Fruit fly (Drosophila melanogaster) whole organism, pupa: ENCODE results near the gene mRpS18B.

ENCODE experiments used
- CG10348 ChIP-seq: fragments of 200-800 bp; sonication (Bioruptor generic); IDR thresholded peaks from 2 replicates; pipeline ENCODE4 v1.3.6; 2022; ENCODE audit warnings: missing biosample characterization, missing genetic modification characterization
- CG12605 ChIP-seq: fragments of 200-800 bp; sonication (Bioruptor generic); IDR thresholded peaks from 2 replicates; pipeline ENCODE4 v1.3.6; 2022; ENCODE audit warnings: missing biosample characterization, missing genetic modification characterization
- CG13204 ChIP-seq: fragments of 200-800 bp; sonication (Bioruptor generic); optimal IDR thresholded peaks from 2 replicates; lab custom pipeline; 2018; ENCODE audit warnings: missing biosample characterization, mild to moderate bottlenecking, missing genetic modification characterization, moderate library complexity
- CG15710 ChIP-seq: fragments of 200-800 bp; sonication (Bioruptor generic); optimal IDR thresholded peaks from 2 replicates; lab custom pipeline; 2018; ENCODE audit warnings: missing biosample characterization, mild to moderate bottlenecking, missing genetic modification characterization, moderate library complexity
- CG17806 ChIP-seq: fragments of 200-800 bp; sonication (Bioruptor generic); optimal IDR thresholded peaks from 2 replicates; lab custom pipeline; 2018; ENCODE audit warnings: missing biosample characterization, mild to moderate bottlenecking, missing genetic modification characterization, moderate library complexity
- CG32121 ChIP-seq: fragments of 200-800 bp; sonication (Bioruptor generic); IDR thresholded peaks from 2 replicates; pipeline ENCODE4 v1.3.6; 2022; ENCODE audit warnings: missing biosample characterization, missing genetic modification characterization
- CG34367 ChIP-seq: fragments of 200-800 bp; sonication (Bioruptor generic); optimal IDR thresholded peaks from 2 replicates; lab custom pipeline; 2018; ENCODE audit warnings: missing biosample characterization, mild to moderate bottlenecking, missing genetic modification characterization
- CG4496 ChIP-seq: fragments of 200-800 bp; sonication (Bioruptor generic); IDR thresholded peaks from 3 replicates; pipeline ENCODE4 v1.3.6; 2022; ENCODE audit warnings: missing biosample characterization, missing genetic modification characterization
- CG8159 ChIP-seq: fragments of 200-800 bp; sonication (Bioruptor generic); optimal IDR thresholded peaks from 3 replicates; lab custom pipeline; 2018; ENCODE audit warnings: missing biosample characterization, mild to moderate bottlenecking, missing genetic modification characterization, moderate library complexity
- CG8301 ChIP-seq: fragments of 200-800 bp; sonication (Bioruptor generic); optimal IDR thresholded peaks from 2 replicates; lab custom pipeline; 2018; ENCODE audit warnings: missing biosample characterization, mild to moderate bottlenecking, missing genetic modification characterization
- Ets98B ChIP-seq: fragments of 200-800 bp; sonication (Bioruptor generic); IDR thresholded peaks from 2 replicates; pipeline ENCODE4 v1.3.6; 2022; ENCODE audit warnings: missing biosample characterization, missing genetic modification characterization
- Pif1A ChIP-seq: fragments of 200-800 bp; sonication (Bioruptor generic); optimal IDR thresholded peaks from 3 replicates; lab custom pipeline; 2016; ENCODE audit warnings: missing biosample characterization, missing genetic modification characterization
- fd96Ca ChIP-seq: fragments of 200-800 bp; sonication (Bioruptor generic); IDR thresholded peaks from 3 replicates; pipeline ENCODE4 v1.3.6; 2022; ENCODE audit warnings: missing biosample characterization, missing genetic modification characterization
- rn ChIP-seq: fragments of 200-800 bp; sonication (Bioruptor generic); IDR thresholded peaks from 2 replicates; pipeline ENCODE4 v1.3.6; 2022; ENCODE audit warnings: missing biosample characterization, missing genetic modification characterization

DNA sequence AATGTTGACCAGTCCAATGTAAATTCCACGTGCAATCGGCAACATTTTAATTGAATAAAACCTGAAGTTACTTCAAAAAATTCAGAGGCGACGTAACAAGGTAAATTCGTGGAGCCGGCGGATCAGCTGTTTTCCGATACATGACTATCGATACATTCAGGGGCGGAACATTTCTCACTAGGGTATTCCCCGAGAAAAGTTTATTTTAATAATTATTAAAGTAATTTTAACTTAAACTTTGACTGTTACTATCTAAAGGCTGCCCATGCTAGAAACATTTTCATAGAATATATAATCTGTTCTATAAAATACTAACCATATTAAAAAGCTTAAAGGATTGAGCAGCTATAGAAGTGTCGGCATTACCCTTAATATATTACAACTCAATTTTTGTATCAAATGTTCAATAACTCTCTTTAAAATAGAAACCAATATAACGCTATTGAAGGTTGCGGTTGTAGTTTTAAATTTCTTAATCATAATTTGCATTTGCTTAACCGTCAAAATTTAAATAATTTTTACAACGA lies at the start of gene mRpS18B, which contains the start of gene Kua:
- no peak for TF ChIP-seq CG32121 (GFP tag; lab: Robert Waterston, UW)
- TF ChIP-seq CG12605 = no peak
- peak; percentile 28 for TF ChIP-seq CG8301 (tag; lab: Kevin White, UChicago)
- TF ChIP-seq CG15710 (tag; lab: Kevin White, UChicago) = peak; percentile 38
- TF ChIP-seq CG34367 (tag; lab: Kevin White, UChicago) = no peak
- peak; percentile 41; the same call in 1 of the 3 replicates for TF ChIP-seq CG4496 (GFP tag; lab: Robert Waterston, UW)
- TF ChIP-seq CG8159 (tag; lab: Kevin White, UChicago) = peak; percentile 55
- TF ChIP-seq Ets98B (GFP tag; lab: Robert Waterston, UW) = peak; percentile 46
- no peak for TF ChIP-seq rn
- TF ChIP-seq CG10348 = no peak
- no peak for TF ChIP-seq CG13204 (GFP tag; lab: Kevin White, UChicago)
- TF ChIP-seq fd96Ca = no peak
- TF ChIP-seq CG17806 = peak; percentile 39
- no peak for TF ChIP-seq Pif1A (GFP tag; lab: Kevin White, UChicago)
